Worm (Caenorhabditis elegans) whole organism, L1 larva: ENCODE data around the gene Y41D4A.7.

ENCODE experiments used
- ces-1 ChIP-seq: fragments of 150-350 bp; optimal IDR thresholded peaks from 2 replicates; lab custom pipeline; 2014; ENCODE audit warnings: missing biosample characterization, missing genetic modification reagents, missing genetic modification characterization
- mep-1 ChIP-seq: fragments of 150-350 bp; optimal IDR thresholded peaks from 2 replicates; lab custom pipeline; 2014; ENCODE audit warnings: missing biosample characterization, missing genetic modification characterization
- unc-130 ChIP-seq: fragments of 150-350 bp; optimal IDR thresholded peaks from 2 replicates; lab custom pipeline; 2017; ENCODE audit warnings: missing biosample characterization, missing genetic modification characterization, inconsistent platforms

DNA sequence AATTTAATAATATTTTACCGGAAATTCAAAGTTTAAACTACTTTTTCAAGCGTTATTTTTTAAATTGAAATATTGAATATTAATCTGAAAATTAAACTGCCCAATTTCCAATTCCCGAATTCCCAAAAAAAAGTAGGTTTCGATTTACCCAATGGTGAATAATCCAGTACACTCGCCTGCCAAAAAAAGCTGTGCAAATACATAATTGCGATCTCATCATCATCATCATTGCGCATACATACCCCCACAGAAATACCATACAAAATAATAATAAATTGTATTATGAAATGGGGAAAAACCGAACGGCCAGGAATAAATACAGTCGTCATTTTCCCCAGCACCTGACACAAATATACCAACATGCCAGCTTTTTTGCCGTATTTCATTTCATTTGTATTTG is 10.5 kb upstream of the Y41D4A.7 start, which contains the start of gene Y41D4A.1:
- TF ChIP-seq unc-130: no peak
- TF ChIP-seq mep-1: no peak
- TF ChIP-seq ces-1 (GFP tag; lab: Kevin White, UChicago): no peak
